Worm (Caenorhabditis elegans) whole organism, early embryonic: Measurements from ENCODE around the gene F22E5.6.
"Not testable (repeated sequence)": the region's sequence is repeated elsewhere in the genome, so short reads cannot be mapped to it uniquely, and the experiment has no call there.

ENCODE experiments used
- F13C5.2 ChIP-seq: sonication (generic microtip); optimal IDR thresholded peaks from 2 replicates; lab custom pipeline; 2017; ENCODE audit warnings: mild to moderate bottlenecking, missing genetic modification characterization, inconsistent platforms, missing compliant biosample characterization
- ceh-13 ChIP-seq: fragments of 200-800 bp; sonication (Bioruptor generic); optimal IDR thresholded peaks from 2 replicates; lab custom pipeline; 2018; ENCODE audit warnings: mild to moderate bottlenecking, missing genetic modification characterization, missing compliant biosample characterization
- scrt-1 ChIP-seq: fragments of 200-800 bp; sonication (Bioruptor generic); IDR thresholded peaks from 2 replicates; pipeline ENCODE4 v1.3.6; 2022; ENCODE audit warnings: missing genetic modification characterization, missing compliant biosample characterization

DNA sequence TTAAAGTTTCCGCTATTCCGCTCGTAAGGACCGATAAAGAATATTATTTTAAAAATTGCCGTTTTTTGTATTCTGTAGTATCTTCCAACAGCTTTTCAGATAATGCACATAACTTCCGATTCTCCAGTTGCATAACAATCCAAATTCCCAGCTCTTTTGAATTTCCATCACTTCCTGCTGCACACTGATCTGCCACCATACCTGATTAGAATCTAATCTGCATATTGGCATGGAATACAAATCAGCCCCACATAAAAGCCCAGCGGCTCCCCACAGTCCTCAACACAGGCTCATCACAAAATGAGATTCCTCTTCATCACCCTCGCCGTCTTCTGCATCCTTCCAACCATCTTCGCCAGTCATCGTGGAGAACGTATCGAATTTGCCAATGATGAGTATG, 39.0 kb downstream of the F22E5.6 start, which contains the start of gene nspf-2:
- not testable (repeated sequence) for TF ChIP-seq F13C5.2 (tag; lab: Kevin White, UChicago); ceh-13 (GFP tag; lab: Kevin White, UChicago); scrt-1 (GFP tag; lab: Robert Waterston, UW)
